Worm (Caenorhabditis elegans): ENCODE results near the gene sfxn-1.4.

DNA sequence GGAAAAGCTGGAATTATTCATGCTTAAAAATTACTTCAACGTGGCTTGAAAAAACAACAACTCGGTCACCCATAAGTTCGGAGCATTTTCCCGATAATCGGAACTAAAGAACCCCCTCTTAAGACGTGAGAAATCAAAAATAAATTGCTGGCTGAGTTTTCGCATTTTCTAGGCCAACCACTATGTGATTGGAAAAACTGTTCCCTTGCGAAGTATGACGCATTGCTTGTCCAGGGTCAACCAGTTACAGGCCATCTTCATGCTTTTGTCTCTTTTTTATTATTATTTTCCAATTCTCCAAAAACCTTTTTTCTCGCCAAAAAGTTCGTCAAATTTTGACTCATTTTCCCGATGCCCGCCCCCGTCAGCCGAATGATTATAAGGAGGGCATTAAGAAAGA is 39.1 kb upstream of the sfxn-1.4 start, which contains the start of gene F13D12.3:
- TF ChIP-seq flt-1 (GFP tag; IDR thresholded peaks at IDR 0.05): no peak
- no peak for TF ChIP-seq med-1 (GFP tag; optimal IDR thresholded peaks at IDR 0.05; ENCODE audit: insufficient read depth)
- no peak for TF ChIP-seq ztf-23 (GFP tag; IDR thresholded peaks at IDR 0.05)
- TF ChIP-seq klf-2 (GFP tag; conservative IDR thresholded peaks at IDR 0.05): no peak
- TF ChIP-seq T22C8.4 (GFP tag; IDR thresholded peaks at IDR 0.05): no peak
- TF ChIP-seq cog-1 (tag; optimal IDR thresholded peaks at IDR 0.05): no peak
- no peak for TF ChIP-seq ref-1 (GFP tag; conservative IDR thresholded peaks at IDR 0.05)
- no peak for TF ChIP-seq ztf-29 (GFP tag; IDR thresholded peaks at IDR 0.05)
